Worm (Caenorhabditis elegans) whole organism, L4/young adult: Measurements from ENCODE around the gene H03G16.6.

Source experiments
- W03F9.2 ChIP-seq: fragments of 150-350 bp; optimal IDR thresholded peaks from 2 replicates; lab custom pipeline; 2014; ENCODE audit warnings: missing biosample characterization, missing genetic modification characterization
- him-1 ChIP-seq: sonication (generic microtip); optimal IDR thresholded peaks from 2 replicates; lab custom pipeline; 2016; ENCODE audit warnings: missing genotype, missing genetic modification reagents, missing genetic modification characterization, missing compliant biosample characterization

ce11 chrX:15097763-15098162 is 45.3 kb downstream of the H03G16.6 start, which contains the start of gene F09B12.3:
- TF ChIP-seq W03F9.2 (tag; lab: Kevin White, UChicago) (no peak), him-1 (tag; lab: Kevin White, UChicago) (no peak)
